Fruit fly (Drosophila melanogaster): ENCODE results near the gene CG3919.

Gene CG3919

dm6 chr3L:14462322-14462721 lies 51.9 kb downstream of the CG3919 start (continued):
- TF ChIP-seq ss (GFP tag; optimal IDR thresholded peaks at IDR 0.05) (no peak), Hr38 (GFP tag; optimal IDR thresholded peaks at IDR 0.05) (no peak), dac (GFP tag; optimal IDR thresholded peaks at IDR 0.05) (no peak), Smox (GFP tag; optimal IDR thresholded peaks at IDR 0.05) (no peak), CG10669 (GFP tag; optimal IDR thresholded peaks at IDR 0.05) (peak; percentile 33), Eip75B (GFP tag; optimal IDR thresholded peaks at IDR 0.05) (no peak), CG6854 (GFP tag; optimal IDR thresholded peaks at IDR 0.05) (no peak), CG3032 (tag; optimal IDR thresholded peaks at IDR 0.05) (peak; percentile 42), Lpt (GFP tag; optimal IDR thresholded peaks at IDR 0.05) (peak; percentile 31), fd85E (GFP tag; optimal IDR thresholded peaks at IDR 0.05) (no peak), OdsH (GFP tag; optimal IDR thresholded peaks at IDR 0.05) (peak; percentile 56), dsx (GFP tag; optimal IDR thresholded peaks at IDR 0.05; ENCODE audit: poor library complexity, severe bottlenecking) (peak; percentile 13), Sox14 (GFP tag; optimal IDR thresholded peaks at IDR 0.05) (no peak), CG11294 (GFP tag; IDR thresholded peaks at IDR 0.05) (peak; percentile 32; the same call in 1 of the 2 replicates), CG10631 (GFP tag; optimal IDR thresholded peaks at IDR 0.05) (peak; percentile 58), CG8319 (GFP tag; optimal IDR thresholded peaks at IDR 0.05) (no peak), salr (GFP tag; optimal IDR thresholded peaks at IDR 0.05) (peak in 1 of 2 experiments; percentile 17), esn (GFP tag; optimal IDR thresholded peaks at IDR 0.05) (no peak), CG11762 (GFP tag; optimal IDR thresholded peaks at IDR 0.05; ENCODE audit: insufficient read depth) (peak; percentile 2), CG6808 (GFP tag; optimal IDR thresholded peaks at IDR 0.05) (peak; percentile 16), Met (GFP tag; optimal IDR thresholded peaks at IDR 0.05) (no peak), CG3919 (GFP tag; optimal IDR thresholded peaks at IDR 0.05) (peak; percentile 46), Ets96B (tag; optimal IDR thresholded peaks at IDR 0.05) (peak; percentile 55), spab (GFP tag; optimal IDR thresholded peaks at IDR 0.05) (peak; percentile 7), Sox15 (GFP tag; optimal IDR thresholded peaks at IDR 0.05) (no peak), CG32006 (GFP tag; optimal IDR thresholded peaks at IDR 0.05) (peak; percentile 70), CG6276 (GFP tag; optimal IDR thresholded peaks at IDR 0.05) (peak; percentile 8), CG31627 (GFP tag; optimal IDR thresholded peaks at IDR 0.05) (no peak), CG34406 (GFP tag; optimal IDR thresholded peaks at IDR 0.05) (peak; percentile 7), cyc (GFP tag; optimal IDR thresholded peaks at IDR 0.05) (no peak), CG11902 (GFP tag; optimal IDR thresholded peaks at IDR 0.05) (no peak), svp (GFP tag) (no peak), Ets21C (GFP tag; optimal IDR thresholded peaks at IDR 0.05) (no peak), vri (GFP tag; optimal IDR thresholded peaks at IDR 0.05) (no peak), Blimp-1 (GFP tag; optimal IDR thresholded peaks at IDR 0.05) (no peak), lz (GFP tag; optimal IDR thresholded peaks at IDR 0.05) (no peak), fkh (GFP tag; optimal IDR thresholded peaks at IDR 0.05) (no peak), CG8119 (GFP tag; IDR thresholded peaks at IDR 0.05) (peak; percentile 74), CG9139 (GFP tag; optimal IDR thresholded peaks at IDR 0.05) (no peak), fd59A (GFP tag; optimal IDR thresholded peaks at IDR 0.05) (peak; percentile 6)
